Fruit fly (Drosophila melanogaster): ENCODE data around the gene Nmdar2.

The Nmdar2 gene

DNA sequence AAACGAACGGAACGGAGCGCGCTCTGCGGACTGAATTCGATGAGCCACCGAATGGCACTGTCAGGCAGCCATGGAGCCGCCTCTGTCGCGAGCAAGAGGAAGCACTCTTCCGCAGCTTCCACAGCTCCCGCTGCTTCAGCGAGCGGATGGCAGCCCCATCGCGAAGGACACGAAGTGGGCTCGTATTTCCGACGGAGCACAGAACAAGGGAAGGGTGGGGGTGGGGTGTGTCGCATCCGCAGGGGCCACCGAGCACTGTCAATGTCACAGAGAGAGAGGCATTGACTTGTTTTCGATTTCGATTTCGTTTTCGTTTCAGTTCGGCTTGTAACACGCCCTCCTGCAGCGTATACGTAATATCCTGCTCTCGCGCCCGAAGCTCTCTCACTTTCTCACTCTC is at the start of gene Nmdar2:
Nmdar2 (minus strand) TSS at position 59 of the 400 bp plus-strand sequence.
- no peak for TF ChIP-seq CG8478 (optimal IDR thresholded peaks at IDR 0.05)
- TF ChIP-seq CTCF (optimal IDR thresholded peaks at IDR 0.05) = no peak

DNA sequence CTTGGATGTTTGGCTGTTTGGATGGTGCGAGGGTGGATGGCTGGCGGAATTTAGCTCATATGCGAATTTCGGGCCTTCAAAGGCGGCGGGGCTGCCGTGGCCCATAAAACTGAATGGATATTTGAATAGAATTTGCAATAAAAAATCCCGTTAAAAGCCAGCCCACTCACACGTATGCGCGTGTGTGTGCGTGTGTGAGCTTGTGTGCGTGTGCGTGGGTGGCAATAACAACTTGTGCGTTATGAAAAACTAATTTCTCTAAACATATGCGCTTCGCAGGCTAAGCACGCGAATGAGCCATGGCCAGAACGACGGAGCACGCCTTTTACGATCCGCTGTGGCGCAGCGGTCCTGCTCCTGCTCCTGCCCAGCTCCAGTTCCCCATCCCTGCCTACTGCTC is 31.0 kb upstream of the Nmdar2 start:
- TF ChIP-seq CTCF (optimal IDR thresholded peaks at IDR 0.05) (no peak), CG8478 (optimal IDR thresholded peaks at IDR 0.05) (no peak)

DNA sequence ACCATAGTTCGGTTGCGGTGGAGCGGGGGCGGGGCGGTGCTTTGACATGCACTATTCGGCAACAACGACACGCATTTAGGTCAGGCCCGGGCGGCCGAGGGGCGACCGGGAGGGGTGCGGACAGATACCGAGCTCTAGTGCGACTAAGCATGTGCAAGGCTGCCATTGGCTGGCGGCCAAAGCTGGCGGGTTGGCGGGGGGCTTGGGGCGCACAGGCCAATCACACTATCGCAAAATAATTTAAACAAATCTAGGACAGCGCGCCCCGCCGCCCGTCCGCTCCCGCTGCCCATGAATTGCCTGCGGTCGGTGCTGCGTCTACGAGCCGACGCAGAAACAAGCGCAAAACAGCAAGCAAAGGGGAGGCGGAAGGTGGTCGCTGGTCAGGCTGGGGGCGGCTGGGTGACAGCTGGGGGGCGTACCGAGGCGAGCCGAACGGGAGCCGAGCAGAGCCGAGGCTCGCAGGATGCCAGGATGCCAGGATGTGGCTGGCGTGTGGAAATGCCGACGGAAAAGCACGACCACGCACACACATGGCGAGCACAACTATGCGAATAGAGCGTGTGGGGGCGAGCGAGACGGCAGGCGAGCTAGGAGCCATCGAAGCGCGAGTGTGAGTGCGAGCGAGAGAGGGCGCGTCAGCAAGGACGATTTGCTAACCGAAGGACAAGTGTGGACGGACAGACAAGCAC is 27.8 kb upstream of the Nmdar2 start:
- TF ChIP-seq CG8478 (optimal IDR thresholded peaks at IDR 0.05) = no peak
- TF ChIP-seq CTCF (optimal IDR thresholded peaks at IDR 0.05) = no peak

DNA sequence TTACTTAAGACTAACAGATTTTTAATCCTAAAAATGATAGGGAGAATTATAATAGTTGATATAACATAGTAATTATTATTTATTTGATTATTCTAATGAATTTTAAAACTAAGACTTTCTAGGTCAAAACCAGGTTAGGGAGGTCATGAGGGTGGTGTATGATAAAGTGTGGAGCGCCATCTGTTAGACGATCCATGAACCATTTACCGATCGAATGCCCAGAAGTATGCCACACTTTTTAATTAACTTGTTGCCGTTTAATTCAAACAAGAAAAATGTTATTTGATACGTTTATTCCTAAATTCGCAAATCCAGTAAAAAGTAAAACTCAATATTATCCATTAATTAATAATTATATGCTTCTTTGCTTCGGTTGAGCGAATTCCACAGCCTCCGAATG is 15.7 kb upstream of the Nmdar2 start:
- peak; percentile 73 to 87 for TF ChIP-seq CTCF (optimal IDR thresholded peaks at IDR 0.05)

DNA sequence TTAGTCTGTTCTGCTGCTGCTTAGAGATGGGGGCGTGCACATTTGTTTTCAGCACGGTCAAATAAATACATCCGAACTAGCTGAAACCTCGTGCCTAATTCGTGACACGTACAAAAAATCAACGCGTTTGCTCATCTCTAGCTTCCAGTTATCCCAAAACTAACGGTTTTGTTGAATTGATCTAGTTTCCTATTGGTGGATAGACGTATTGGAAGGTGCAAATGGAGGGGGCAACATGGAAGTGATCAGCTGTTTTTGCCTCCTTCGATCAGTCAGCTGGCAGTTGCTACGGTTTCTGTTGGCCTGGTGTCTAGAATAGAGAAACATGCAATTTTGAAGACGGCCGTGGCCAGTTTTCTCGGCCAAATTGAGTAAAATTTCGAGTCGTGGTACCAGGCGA is 10.0 kb upstream of the Nmdar2 start:
- TF ChIP-seq CTCF (optimal IDR thresholded peaks at IDR 0.05) = no peak

DNA sequence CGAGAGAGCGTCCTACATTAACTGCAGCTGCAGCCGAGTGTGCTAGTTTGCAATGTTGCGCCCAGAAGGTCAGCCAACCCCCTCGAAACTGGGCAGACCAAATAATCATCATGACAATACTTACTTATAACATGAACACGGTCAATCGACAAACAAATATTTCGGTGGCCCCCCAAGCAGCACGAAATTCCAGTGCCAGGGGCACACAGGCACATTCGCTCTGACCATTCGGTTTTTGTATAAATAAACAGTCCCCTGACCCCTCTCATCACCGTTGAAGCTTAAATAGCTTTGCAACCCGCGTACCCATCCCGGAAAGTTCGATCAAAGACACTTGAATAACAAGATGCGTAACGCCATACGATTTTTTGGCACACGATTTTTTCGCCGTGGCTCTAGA is 6.3 kb upstream of the Nmdar2 start:
- TF ChIP-seq CTCF (optimal IDR thresholded peaks at IDR 0.05) = no peak

DNA sequence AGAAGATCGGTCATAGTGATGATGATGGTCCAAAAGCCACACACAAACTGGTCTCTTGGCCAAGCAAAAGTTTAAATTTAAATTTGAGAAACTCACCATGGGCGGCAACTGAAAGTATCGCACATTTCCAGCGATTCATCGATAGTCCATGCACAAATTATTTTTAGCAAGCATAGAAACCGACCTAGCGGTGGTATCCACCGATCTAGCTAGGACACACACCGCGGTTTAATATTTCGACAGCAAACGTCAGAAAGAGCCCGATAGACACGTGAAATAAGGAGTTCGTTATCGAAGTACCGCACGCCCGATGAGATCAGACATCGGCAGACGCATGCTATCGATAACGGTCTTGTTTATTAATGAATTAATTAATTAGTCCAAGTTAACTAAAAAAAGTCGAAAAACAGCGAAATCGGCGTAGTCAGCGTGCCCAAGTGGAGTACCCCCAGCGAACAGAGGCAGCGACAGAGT is 5.2 kb upstream of the Nmdar2 start, which contains the start of gene CG14795:
CG14795 (minus strand) TSS at position 51 of the 474 bp plus-strand sequence.
- TF ChIP-seq CG8478 (optimal IDR thresholded peaks at IDR 0.05) (no peak), CTCF (optimal IDR thresholded peaks at IDR 0.05) (peak; percentile 67 to 70)

DNA sequence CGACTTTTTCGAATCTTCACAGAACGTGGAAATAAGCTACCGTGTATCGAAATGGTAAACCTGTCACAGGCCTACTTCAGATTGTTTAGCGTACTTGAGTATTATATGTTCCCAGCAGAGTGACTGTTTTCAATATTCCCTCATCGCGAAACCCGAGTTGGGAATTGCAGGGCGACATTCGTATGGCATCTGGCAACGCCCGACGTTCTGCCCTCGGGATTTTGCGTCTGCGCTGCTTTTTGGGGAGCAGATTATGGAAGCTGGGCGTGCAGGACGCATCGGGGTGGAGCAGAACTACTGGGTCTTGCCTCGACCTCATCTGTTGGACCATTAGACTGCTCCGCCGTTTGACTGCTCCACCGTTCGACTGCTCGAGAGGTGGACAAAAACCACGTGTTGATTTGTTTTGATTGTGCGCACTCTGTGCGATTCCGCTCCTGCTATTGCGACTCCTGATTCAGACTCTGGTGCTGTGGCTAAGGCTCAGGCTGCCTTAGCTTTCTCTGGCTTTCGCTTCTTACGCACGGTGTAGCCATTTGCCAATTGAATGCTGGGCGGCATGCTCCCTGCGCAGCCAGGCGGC is 723 bp upstream of the Nmdar2 start:
- TF ChIP-seq CTCF (optimal IDR thresholded peaks at IDR 0.05) = no peak
- TF ChIP-seq CG8478 (optimal IDR thresholded peaks at IDR 0.05) = no peak

DNA sequence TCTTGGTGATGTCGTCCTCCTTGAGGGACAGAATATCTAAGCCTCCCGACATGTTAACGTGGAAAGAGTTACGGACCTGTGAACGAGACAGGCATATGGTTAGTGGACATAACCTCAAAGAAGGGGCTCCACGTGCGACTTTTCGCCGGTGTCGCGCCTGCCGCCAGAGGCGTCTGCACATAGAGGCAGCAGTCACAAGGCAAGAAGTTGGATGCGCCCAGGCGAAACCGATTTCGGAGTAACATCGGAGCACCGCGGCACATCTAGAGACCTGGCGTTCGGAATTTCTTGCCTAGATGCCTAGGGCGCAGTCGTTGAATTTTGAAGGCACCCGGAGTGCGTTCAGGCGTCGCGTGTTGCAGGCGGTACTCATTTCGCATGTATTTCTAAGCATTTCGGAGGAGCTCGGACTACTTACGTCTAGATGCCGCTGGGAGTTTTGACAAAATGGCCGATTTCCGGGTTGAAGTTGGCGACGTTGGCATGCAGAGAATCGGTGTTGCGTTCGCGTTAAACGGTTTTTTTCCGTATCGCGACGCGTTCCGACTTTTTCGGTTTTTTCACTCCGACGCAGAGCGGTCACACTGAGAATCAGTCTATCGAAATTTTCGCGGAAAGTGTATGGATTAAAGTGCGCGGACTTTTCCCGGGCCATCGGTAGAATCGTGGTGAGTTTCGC is 24.6 kb downstream of the Nmdar2 start, which contains the start of the genes sta and inc:
sta (minus strand) TSS at position 574 of the 679 bp plus-strand sequence.
inc (plus strand) TSS at position 640 of the 679 bp plus-strand sequence.
- TF ChIP-seq CTCF (optimal IDR thresholded peaks at IDR 0.05) (peak; percentile 23 to 47), CG8478 (optimal IDR thresholded peaks at IDR 0.05) (no peak)

DNA sequence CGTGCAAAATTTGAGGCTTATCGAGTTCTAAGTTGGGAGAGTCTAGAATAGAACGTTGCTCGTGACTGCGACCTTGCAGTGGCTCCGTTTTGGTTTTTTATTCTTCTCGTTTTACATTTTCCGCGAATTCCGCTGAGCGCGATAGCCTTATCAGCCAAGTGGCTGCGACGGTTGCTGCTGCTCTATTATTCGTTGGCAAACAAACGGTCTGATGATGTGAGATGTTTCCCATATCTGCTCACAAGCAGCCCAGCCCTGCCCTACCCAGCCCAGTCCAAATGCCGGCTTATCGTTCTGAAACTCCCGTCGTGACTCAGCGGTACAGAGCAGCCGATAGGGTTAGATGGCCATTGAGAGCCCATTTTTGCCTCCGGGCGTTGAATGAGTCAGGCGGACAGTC is 27.2 kb downstream of the Nmdar2 start:
- TF ChIP-seq CG8478 (optimal IDR thresholded peaks at IDR 0.05) (no peak), CTCF (optimal IDR thresholded peaks at IDR 0.05) (no peak)

DNA sequence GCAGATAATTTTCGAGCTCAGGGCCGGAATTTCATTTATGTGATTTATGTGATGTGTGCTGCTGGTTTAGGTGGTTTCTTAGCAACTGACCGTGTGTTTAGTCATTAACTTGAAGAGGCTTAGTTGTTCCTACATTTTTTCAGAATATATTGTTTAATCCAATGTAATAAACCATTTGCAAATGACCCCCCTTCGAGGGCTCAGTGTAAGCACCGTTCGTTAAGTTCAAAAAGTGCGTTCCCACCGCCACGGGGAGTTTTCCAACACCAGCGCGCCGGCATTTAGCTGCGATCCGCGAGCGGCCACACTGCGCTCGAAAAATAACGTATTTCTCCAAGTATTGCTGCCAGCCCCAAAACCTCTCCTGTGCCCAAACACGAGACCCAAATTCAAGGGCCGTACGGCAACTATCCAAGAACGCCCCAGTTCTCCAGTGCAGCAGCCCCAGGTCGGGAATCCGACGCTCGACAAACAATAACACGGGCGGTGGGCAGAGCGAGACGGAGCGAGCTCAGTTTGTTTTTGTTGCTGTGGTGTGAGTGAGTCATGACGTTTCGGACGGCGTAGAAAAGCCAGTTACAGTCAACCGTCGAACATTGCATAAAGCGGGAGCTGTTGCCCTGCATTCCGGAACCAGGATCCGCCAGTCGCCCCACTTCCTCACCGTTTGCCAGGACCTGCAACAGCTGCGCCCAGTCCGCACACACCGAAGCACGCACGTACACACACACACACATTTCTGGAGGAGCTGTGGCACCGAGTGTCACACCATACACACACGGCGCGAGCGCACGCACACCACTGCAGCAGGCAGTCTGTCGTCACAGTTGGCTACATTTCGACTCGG is 29.1 kb downstream of the Nmdar2 start, which contains the start of gene rush:
rush (plus strand) TSS at position 277 of the 847 bp plus-strand sequence.
- TF ChIP-seq CTCF (optimal IDR thresholded peaks at IDR 0.05) (no peak), CG8478 (optimal IDR thresholded peaks at IDR 0.05) (no peak)

DNA sequence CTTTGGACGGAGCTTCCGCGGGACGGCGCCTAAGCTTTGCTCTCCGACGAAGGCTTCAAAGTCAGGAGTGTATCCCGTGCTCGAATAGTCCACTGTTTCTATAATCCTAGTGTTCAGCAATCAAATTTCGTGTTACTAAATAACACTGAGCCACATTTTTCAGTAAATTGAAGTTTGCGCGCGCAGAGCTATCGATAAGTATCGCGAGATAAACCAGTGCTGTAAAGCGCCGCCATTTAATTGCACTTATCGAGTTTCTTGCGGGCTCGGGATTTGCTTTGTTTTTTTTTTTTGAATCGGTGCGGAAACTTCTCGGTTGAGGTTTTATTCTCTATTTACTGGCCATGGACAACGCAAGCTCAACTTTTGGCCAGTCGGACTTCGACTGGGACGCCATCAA is 30.8 kb downstream of the Nmdar2 start, which contains the start of the genes Rab27 and mei-38:
Rab27 (minus strand) TSS at position 127 of the 400 bp plus-strand sequence.
mei-38 (plus strand) TSS at position 216 of the 400 bp plus-strand sequence.
- TF ChIP-seq CTCF (optimal IDR thresholded peaks at IDR 0.05) (peak in 1 of 2 experiments; percentile 6), CG8478 (optimal IDR thresholded peaks at IDR 0.05) (no peak)

DNA sequence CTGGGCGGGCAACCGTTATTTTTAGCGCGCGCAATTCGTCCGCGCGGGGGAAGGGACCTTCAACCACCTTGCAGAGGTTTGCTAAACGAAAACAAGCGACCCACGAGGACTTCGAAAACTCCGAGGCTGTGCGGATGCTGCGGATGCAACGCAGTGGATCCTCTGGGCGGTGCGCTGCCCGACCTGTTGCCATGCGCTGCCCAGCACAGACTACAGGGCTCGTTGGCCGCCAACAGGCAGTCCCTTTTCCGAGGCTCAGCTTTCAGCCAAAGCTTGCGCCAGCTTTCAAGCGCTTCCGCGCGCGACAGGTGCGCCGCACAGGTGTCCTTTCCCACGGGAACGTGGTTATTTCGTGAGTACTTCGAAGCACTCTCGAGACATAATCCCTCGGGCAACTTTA is 31.2 kb downstream of the Nmdar2 start:
- TF ChIP-seq CTCF (optimal IDR thresholded peaks at IDR 0.05) = no peak
- TF ChIP-seq CG8478 (optimal IDR thresholded peaks at IDR 0.05) = no peak

DNA sequence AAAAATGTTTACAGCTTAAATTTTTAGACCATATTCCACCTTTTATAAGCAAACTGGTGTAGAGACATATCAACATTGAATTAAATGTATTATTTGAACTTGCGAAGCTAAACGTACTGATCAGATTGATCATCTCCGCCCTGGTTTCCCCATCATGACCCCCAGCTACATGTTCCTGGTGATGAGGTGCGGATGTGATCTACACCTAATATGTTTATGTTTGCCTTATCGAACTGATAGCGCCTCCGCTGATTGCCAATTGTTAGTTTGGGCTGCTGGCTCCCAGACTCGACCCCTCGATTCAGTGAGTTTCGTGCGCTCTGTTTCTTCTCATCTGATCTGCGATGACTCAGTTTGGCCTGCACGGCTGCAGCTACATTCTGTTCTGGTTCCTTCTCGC is 35.4 kb downstream of the Nmdar2 start, which contains the start of gene CG14780:
CG14780 (plus strand) TSS at position 301 of the 400 bp plus-strand sequence.
- no peak for TF ChIP-seq CTCF (optimal IDR thresholded peaks at IDR 0.05)
- TF ChIP-seq CG8478 (optimal IDR thresholded peaks at IDR 0.05) = no peak

DNA sequence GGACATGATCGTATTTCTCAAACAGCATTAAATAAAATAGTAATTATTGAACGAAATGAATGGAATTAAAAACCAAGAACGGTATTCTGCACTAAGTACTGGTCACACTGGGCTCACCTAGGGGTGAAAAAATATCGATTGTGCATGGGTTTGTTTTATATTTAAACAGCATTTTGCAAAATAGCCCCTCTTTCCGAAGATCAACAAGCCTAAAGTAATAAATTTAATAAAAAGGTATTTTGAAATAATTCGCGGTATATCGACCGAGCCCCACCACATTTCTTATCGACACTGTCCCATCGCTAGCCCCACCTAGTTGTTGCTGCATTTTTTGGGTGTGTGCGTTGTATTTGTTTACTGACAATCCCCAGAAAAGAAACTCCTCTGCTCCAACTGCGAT is 37.0 kb downstream of the Nmdar2 start, which contains the start of gene pck:
pck (plus strand) TSS at position 105 of the 400 bp plus-strand sequence.
- TF ChIP-seq CTCF (optimal IDR thresholded peaks at IDR 0.05) (no peak), CG8478 (optimal IDR thresholded peaks at IDR 0.05) (no peak)
